Fruit fly (Drosophila melanogaster): ENCODE data around the gene ProRS-m.

ProRS-m gene

dm6 chr3L:2608825-2609224 lies 42.8 kb downstream of the ProRS-m start:
- TF ChIP-seq CG17801 (GFP tag; optimal IDR thresholded peaks at IDR 0.05; ENCODE audit: partially characterized antibody): no peak

All from ovary, adult (tissue).